Fruit fly (Drosophila melanogaster) whole organism: ENCODE measurements around the gene Aldh7A1.

Experiments used
- CG8478 ChIP-seq: fragments of >200 bp; optimal IDR thresholded peaks from 2 replicates; lab custom pipeline; 2018; ENCODE audit warnings: inconsistent platforms
- Dll ChIP-seq: fragments of >200 bp; optimal IDR thresholded peaks from 2 replicates; lab custom pipeline; 2017
- psq ChIP-seq: fragments of >200 bp; optimal IDR thresholded peaks from 2 replicates; lab custom pipeline; 2017

DNA sequence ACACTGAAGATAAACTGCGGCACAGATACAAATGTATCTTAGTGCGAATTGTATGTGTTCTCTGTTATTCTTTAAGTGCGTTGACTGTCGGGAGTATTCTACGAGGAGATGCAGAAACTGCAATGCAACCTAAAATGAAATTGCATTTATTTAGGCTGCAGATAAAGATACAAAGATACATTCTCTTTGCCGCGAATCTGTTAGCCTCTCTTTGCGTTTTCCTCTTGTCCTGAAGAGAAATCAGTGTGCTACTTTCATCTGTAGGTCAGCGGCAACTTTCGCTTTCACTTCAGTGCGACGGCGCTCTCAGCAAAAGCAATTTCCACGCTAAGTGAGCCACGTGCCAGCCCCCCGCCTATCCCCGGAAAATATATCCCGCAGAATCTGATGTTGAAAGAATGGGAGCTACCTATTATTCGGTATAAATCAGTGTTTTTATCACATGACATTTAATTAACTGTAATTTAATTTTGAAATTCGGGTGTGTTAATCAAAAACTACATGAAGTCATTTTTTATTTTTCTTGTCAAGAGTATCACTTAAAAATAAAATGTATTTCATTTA, 24.5 kb upstream of the Aldh7A1 start:
- TF ChIP-seq CG8478 (no peak), psq (lab: Kevin White, UChicago) (no peak), Dll (lab: Kevin White, UChicago) (no peak)
